Worm (Caenorhabditis elegans) whole organism, late embryonic: ENCODE results near the gene math-10.
A peak's percentile ranks its signal among the peaks of the same experiment; 100 is the strongest.

Source experiments
- C08G9.2 ChIP-seq: sonication (generic microtip); optimal IDR thresholded peaks from 2 replicates; lab custom pipeline; 2016; ENCODE audit warnings: mild to moderate bottlenecking, missing genetic modification characterization, moderate library complexity, missing compliant biosample characterization
- C38D4.7 ChIP-seq: fragments of 200-800 bp; sonication (Bioruptor generic); optimal IDR thresholded peaks from 2 replicates; lab custom pipeline; 2018; ENCODE audit warnings: mild to moderate bottlenecking, missing genetic modification characterization, moderate library complexity, missing compliant biosample characterization
- Y22D7AL.16 ChIP-seq: sonication (generic microtip); optimal IDR thresholded peaks from 2 replicates; lab custom pipeline; 2016; ENCODE audit warnings: missing genetic modification characterization, missing compliant biosample characterization
- ceh-19 ChIP-seq: fragments of 200-800 bp; sonication (Bioruptor generic); optimal IDR thresholded peaks from 2 replicates; lab custom pipeline; 2018; ENCODE audit warnings: mild to moderate bottlenecking, missing genetic modification characterization, missing compliant biosample characterization
- ceh-2 ChIP-seq: sonication (generic microtip); optimal IDR thresholded peaks from 2 replicates; lab custom pipeline; 2016; ENCODE audit warnings: missing genotype, missing genetic modification characterization, missing compliant biosample characterization
- ceh-24 ChIP-seq: sonication (generic microtip); optimal IDR thresholded peaks from 2 replicates; lab custom pipeline; 2016; ENCODE audit warnings: mild to moderate bottlenecking, missing genetic modification characterization, missing compliant biosample characterization
- ceh-30 ChIP-seq: fragments of 150-350 bp; optimal IDR thresholded peaks from 2 replicates; lab custom pipeline; 2014; ENCODE audit warnings: missing biosample characterization, missing genetic modification characterization
- ceh-48 ChIP-seq: sonication (generic microtip); optimal IDR thresholded peaks from 2 replicates; lab custom pipeline; 2016; ENCODE audit warnings: missing genetic modification characterization, inconsistent platforms, missing compliant biosample characterization
- che-1 ChIP-seq: sonication (generic microtip); optimal IDR thresholded peaks from 2 replicates; lab custom pipeline; 2016; ENCODE audit warnings: mild to moderate bottlenecking, missing genetic modification characterization, missing compliant biosample characterization
- elt-2 ChIP-seq: sonication (generic microtip); optimal IDR thresholded peaks from 2 replicates; lab custom pipeline; 2016; ENCODE audit warnings: missing genetic modification reagents, missing genetic modification characterization, missing compliant biosample characterization
- gmeb-2 ChIP-seq: sonication (generic microtip); optimal IDR thresholded peaks from 2 replicates; lab custom pipeline; 2016; ENCODE audit warnings: missing genetic modification characterization, inconsistent platforms, missing compliant biosample characterization
- hlh-15 ChIP-seq: sonication (generic microtip); optimal IDR thresholded peaks from 2 replicates; lab custom pipeline; 2016; ENCODE audit warnings: missing genetic modification characterization, missing compliant biosample characterization
- lim-6 ChIP-seq: sonication (generic microtip); optimal IDR thresholded peaks from 2 replicates; lab custom pipeline; 2016; ENCODE audit warnings: missing genetic modification characterization, missing compliant biosample characterization
- lin-11 ChIP-seq: fragments of 200-800 bp; sonication (Bioruptor generic); optimal IDR thresholded peaks from 2 replicates; lab custom pipeline; 2018; ENCODE audit warnings: mild to moderate bottlenecking, missing genetic modification characterization, missing compliant biosample characterization
- madf-2 ChIP-seq: sonication (generic microtip); optimal IDR thresholded peaks from 2 replicates; lab custom pipeline; 2017; ENCODE audit warnings: missing genetic modification characterization, missing compliant biosample characterization
- nfya-1 ChIP-seq: sonication (generic microtip); optimal IDR thresholded peaks from 2 replicates; lab custom pipeline; 2017; ENCODE audit warnings: missing genetic modification characterization, mild to moderate bottlenecking, missing compliant biosample characterization, antibody characterized with exemption, moderate library complexity
- npax-4 ChIP-seq: sonication (generic microtip); optimal IDR thresholded peaks from 2 replicates; lab custom pipeline; 2016; ENCODE audit warnings: missing genetic modification characterization, missing compliant biosample characterization
- odd-2 ChIP-seq: sonication (generic microtip); optimal IDR thresholded peaks from 2 replicates; lab custom pipeline; 2017; ENCODE audit warnings: antibody characterized with exemption, mild to moderate bottlenecking, missing genetic modification characterization, missing compliant biosample characterization
- pat-9 ChIP-seq: fragments of 200-800 bp; sonication (Bioruptor generic); optimal IDR thresholded peaks from 2 replicates; lab custom pipeline; 2018; ENCODE audit warnings: mild to moderate bottlenecking, missing genetic modification characterization, moderate library complexity, missing compliant biosample characterization
- pax-1 ChIP-seq: fragments of 150-350 bp; optimal IDR thresholded peaks from 2 replicates; lab custom pipeline; 2014; ENCODE audit warnings: missing biosample characterization, missing genetic modification characterization
- pqm-1 ChIP-seq: sonication (generic microtip); optimal IDR thresholded peaks from 2 replicates; lab custom pipeline; 2016; ENCODE audit warnings: missing genetic modification characterization, missing compliant biosample characterization
- pros-1 ChIP-seq: fragments of 150-350 bp; optimal IDR thresholded peaks from 2 replicates; lab custom pipeline; 2014; ENCODE audit warnings: missing biosample characterization, missing genetic modification reagents, missing genetic modification characterization
- sox-2 ChIP-seq: fragments of 200-800 bp; sonication (Bioruptor generic); IDR thresholded peaks from 2 replicates; pipeline ENCODE4 v1.3.6; 2022; ENCODE audit warnings: missing genetic modification reagents, missing genetic modification characterization, missing compliant biosample characterization
- syd-9 ChIP-seq: sonication (generic microtip); optimal IDR thresholded peaks from 2 replicates; lab custom pipeline; 2016; ENCODE audit warnings: mild to moderate bottlenecking, missing genetic modification characterization, moderate library complexity, missing compliant biosample characterization
- tbx-2 ChIP-seq: sonication (generic microtip); optimal IDR thresholded peaks from 2 replicates; lab custom pipeline; 2016; ENCODE audit warnings: missing genetic modification characterization, missing compliant biosample characterization
- tbx-7 ChIP-seq: sonication (generic microtip); optimal IDR thresholded peaks from 2 replicates; lab custom pipeline; 2016; ENCODE audit warnings: missing genotype, missing genetic modification characterization, missing compliant biosample characterization
- ttx-3 ChIP-seq: sonication (generic microtip); optimal IDR thresholded peaks from 2 replicates; lab custom pipeline; 2016; ENCODE audit warnings: missing genetic modification reagents, missing genetic modification characterization, missing compliant biosample characterization
- unc-86 ChIP-seq: sonication (generic microtip); optimal IDR thresholded peaks from 2 replicates; lab custom pipeline; 2016; ENCODE audit warnings: missing genetic modification characterization, missing compliant biosample characterization
- ztf-16 ChIP-seq: sonication (generic microtip); optimal IDR thresholded peaks from 2 replicates; lab custom pipeline; 2017; ENCODE audit warnings: missing genetic modification characterization, missing compliant biosample characterization

Gene math-10

ce11 chrII:1842894-1843293, 28.4 kb upstream of the math-10 start, which contains the start of the genes C52E2.5 and C52E2.4:
Gene C52E2.5, minus strand, starts transcription at chrII:1842936.
Gene C52E2.4, plus strand, starts transcription at chrII:1843145.
- TF ChIP-seq elt-2 = peak; percentile 67
- TF ChIP-seq Y22D7AL.16 = no peak

- TF ChIP-seq elt-2 = no peak
- TF ChIP-seq nfya-1 (tag; lab: Kevin White, UChicago) = peak; percentile 78
Measured at ce11 chrII:1844552-1844951, 26.8 kb upstream of the math-10 start.

ce11 chrII:1848109-1848508, 23.2 kb upstream of the math-10 start, which contains the start of gene fbxb-97:
Gene fbxb-97, minus strand, starts transcription at chrII:1848161.
- no peak for TF ChIP-seq npax-4 (tag; lab: Kevin White, UChicago)
- no peak for TF ChIP-seq gmeb-2 (tag; lab: Kevin White, UChicago)
- no peak for TF ChIP-seq ceh-2 (tag; lab: Kevin White, UChicago)
- no peak for TF ChIP-seq ttx-3
- no peak for TF ChIP-seq lim-6 (tag; lab: Kevin White, UChicago)
- TF ChIP-seq pat-9 (tag; lab: Kevin White, UChicago) = no peak
- no peak for TF ChIP-seq hlh-15 (tag; lab: Kevin White, UChicago)
- TF ChIP-seq nfya-1 (tag; lab: Kevin White, UChicago) = no peak
- no peak for TF ChIP-seq pqm-1 (tag; lab: Kevin White, UChicago)
- TF ChIP-seq sox-2 = no peak
- no peak for TF ChIP-seq unc-86 (tag; lab: Kevin White, UChicago)
- TF ChIP-seq odd-2 = no peak

ce11 chrII:1850299-1850698, 21.0 kb upstream of the math-10 start, which contains the start of gene fbxb-96:
Gene fbxb-96, minus strand, starts transcription at chrII:1850399.
- TF ChIP-seq lin-11 (tag; lab: Kevin White, UChicago) = no peak

- TF ChIP-seq sox-2 (no peak), ceh-30 (tag; lab: Kevin White, UChicago) (no peak), ceh-24 (tag; lab: Kevin White, UChicago) (no peak), tbx-2 (tag; lab: Kevin White, UChicago) (no peak), elt-2 (peak; percentile 89)
Measured at ce11 chrII:1850840-1851294, 20.5 kb upstream of the math-10 start, which contains the start of gene C52E2.3. Gene C52E2.3, plus strand, starts transcription at chrII:1851244.

ce11 chrII:1851716-1852115, 19.6 kb upstream of the math-10 start:
- TF ChIP-seq syd-9 (tag; lab: Kevin White, UChicago) (no peak), pqm-1 (tag; lab: Kevin White, UChicago) (peak; percentile 79), elt-2 (peak; percentile 99)

- TF ChIP-seq pax-1 (no peak), madf-2 (tag; lab: Kevin White, UChicago) (no peak), ceh-48 (tag; lab: Kevin White, UChicago) (no peak), C08G9.2 (tag; lab: Kevin White, UChicago) (no peak), ceh-19 (no peak), ztf-16 (tag; lab: Kevin White, UChicago) (no peak), C38D4.7 (no peak), che-1 (tag; lab: Kevin White, UChicago) (no peak), Y22D7AL.16 (no peak), pros-1 (tag; lab: Kevin White, UChicago) (no peak), tbx-7 (no peak)
Measured at ce11 chrII:1852503-1852902, 18.8 kb upstream of the math-10 start, which contains the start of gene C52E2.2. Gene C52E2.2, plus strand, starts transcription at chrII:1852803.
